Worm (Caenorhabditis elegans): ENCODE results near the gene srd-48.

The srd-48 gene

DNA sequence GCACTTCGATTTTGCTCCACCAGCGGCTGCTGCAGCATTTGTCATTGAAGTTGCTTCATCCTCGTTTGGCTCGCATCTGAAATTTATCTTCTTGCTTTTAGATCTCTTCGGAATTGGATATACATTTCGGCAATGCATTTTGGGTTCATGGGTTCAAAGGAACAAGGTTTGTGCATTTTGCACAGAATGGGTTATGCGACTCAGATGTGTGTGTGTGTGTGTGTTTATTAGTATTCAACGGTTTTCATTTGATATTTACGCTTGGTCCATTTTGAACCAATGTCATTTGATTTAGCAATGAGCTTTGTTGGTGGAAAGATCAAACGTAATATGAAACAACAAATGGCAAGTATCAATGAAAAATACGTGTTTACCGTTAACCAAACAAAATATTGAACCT, 39.9 kb downstream of the srd-48 start:
- no peak for TF ChIP-seq elt-3 (tag; optimal IDR thresholded peaks at IDR 0.05)
- no peak for TF ChIP-seq bed-3 (GFP tag; optimal IDR thresholded peaks at IDR 0.05)
- no peak for TF ChIP-seq ces-1 (GFP tag; optimal IDR thresholded peaks at IDR 0.05)
- TF ChIP-seq pha-4 (tag; optimal IDR thresholded peaks at IDR 0.05), result no peak

DNA sequence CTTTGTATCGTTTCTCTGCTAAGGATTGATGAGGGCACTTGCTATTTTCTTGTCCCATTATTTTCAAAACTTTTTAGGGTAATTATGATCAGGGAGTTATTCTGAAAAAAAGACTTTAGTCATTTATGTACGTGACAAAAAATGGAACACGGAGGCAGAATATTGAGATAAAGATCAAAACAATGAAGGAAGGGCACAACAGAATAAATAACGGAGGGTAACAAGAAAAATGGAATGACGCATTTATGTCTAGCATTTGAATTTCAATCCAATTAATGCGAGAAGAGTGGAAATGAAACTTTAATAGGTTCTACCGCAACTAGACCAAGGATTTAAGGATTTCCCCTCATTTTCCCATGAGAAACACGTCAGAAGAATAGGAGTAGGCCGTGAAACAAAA, 42.4 kb downstream of the srd-48 start, which contains the start of gene glb-13:
TSS of gene glb-13 (minus strand) at position 101 of the 400 bp plus-strand sequence.
- TF ChIP-seq lin-13 (tag; optimal IDR thresholded peaks at IDR 0.05) (no peak), mls-2 (tag; optimal IDR thresholded peaks at IDR 0.05) (no peak), ham-2 (GFP tag; optimal IDR thresholded peaks at IDR 0.05) (no peak), cnd-1 (tag; optimal IDR thresholded peaks at IDR 0.05) (no peak), blmp-1 (tag; optimal IDR thresholded peaks at IDR 0.05) (no peak), sptf-1 (tag; optimal IDR thresholded peaks at IDR 0.05) (no peak), ceh-39 (tag; optimal IDR thresholded peaks at IDR 0.05) (no peak), sem-2 (GFP tag; optimal IDR thresholded peaks at IDR 0.05) (no peak), ceh-83 (GFP tag; optimal IDR thresholded peaks at IDR 0.05) (no peak)
